Worm (Caenorhabditis elegans) whole organism, L4 larva: ENCODE measurements around the gene dhps-1.

Experiments
- R02D3.7 ChIP-seq: fragments of 150-350 bp; sonication (generic microtip); optimal IDR thresholded peaks from 3 replicates; lab custom pipeline; 2014; ENCODE audit warnings: missing biosample characterization, missing genetic modification characterization
- T26A8.4 ChIP-seq: fragments of 200-800 bp; sonication (Bioruptor generic); IDR thresholded peaks from 2 replicates; pipeline ENCODE4 v1.3.6; 2022; ENCODE audit warnings: missing genetic modification characterization, missing compliant biosample characterization
- Y48G9A.11 ChIP-seq: fragments of 200-800 bp; sonication (Bioruptor generic); IDR thresholded peaks from 2 replicates; pipeline ENCODE4 v1.3.6; 2022; ENCODE audit warnings: missing genetic modification reagents, missing genetic modification characterization, missing compliant biosample characterization
- ZK337.2 ChIP-seq: fragments of 200-800 bp; sonication (Bioruptor generic); IDR thresholded peaks from 2 replicates; pipeline ENCODE4 v1.3.6; 2022; ENCODE audit warnings: missing genetic modification reagents, missing genetic modification characterization, missing compliant biosample characterization
- aha-1 ChIP-seq: fragments of 150-350 bp; peaks from one replicate; lab custom pipeline; 2014; ENCODE audit warnings: missing biosample characterization, missing genetic modification characterization
- ama-1 ChIP-seq: fragments of 150-350 bp; optimal IDR thresholded peaks from 2 replicates; lab custom pipeline; 2014; ENCODE audit warnings: inconsistent platforms, mixed read lengths
- ceh-28 ChIP-seq: fragments of 150-350 bp; optimal IDR thresholded peaks from 2 replicates; lab custom pipeline; 2014; ENCODE audit warnings: missing biosample characterization, missing genetic modification reagents, missing genetic modification characterization
- ceh-32 ChIP-seq: sonication (generic microtip); optimal IDR thresholded peaks from 2 replicates; lab custom pipeline; 2016; ENCODE audit warnings: mild to moderate bottlenecking, missing genetic modification characterization, missing compliant biosample characterization; ENCODE audit not compliant: poor library complexity
- ceh-82 ChIP-seq: sonication (generic microtip); optimal IDR thresholded peaks from 2 replicates; lab custom pipeline; 2017; ENCODE audit warnings: missing biosample characterization, missing genetic modification characterization
- ces-1 ChIP-seq: fragments of 150-350 bp; sonication (generic microtip); optimal IDR thresholded peaks from 4 replicates; lab custom pipeline; 2014; ENCODE audit warnings: missing biosample characterization, missing genetic modification reagents, missing genetic modification characterization
- cey-2 ChIP-seq: sonication (generic microtip); optimal IDR thresholded peaks from 3 replicates; lab custom pipeline; 2017; ENCODE audit warnings: missing genetic modification characterization, mild to moderate bottlenecking, missing compliant biosample characterization, antibody characterized with exemption, borderline replicate concordance; ENCODE audit not compliant: insufficient read depth
- ctbp-1 ChIP-seq: fragments of 200-800 bp; sonication (Bioruptor generic); IDR thresholded peaks from 2 replicates; pipeline ENCODE4 v1.3.6; 2022; ENCODE audit warnings: missing genetic modification reagents, missing genetic modification characterization, missing compliant biosample characterization
- daf-16 ChIP-seq, 3 experiments: sonication (generic microtip); optimal IDR thresholded peaks; 2 replicates each; lab custom pipeline; 2016 to 2017; ENCODE audit warnings: missing genetic modification characterization in 3 of 3, missing genetic modification reagents in 3 of 3, mild to moderate bottlenecking in 2 of 3, missing compliant biosample characterization in 2 of 3, missing biosample characterization in 1 of 3, moderate library complexity in 1 of 3
- dmd-6 ChIP-seq: fragments of 200-800 bp; sonication (Bioruptor generic); IDR thresholded peaks from 2 replicates; pipeline ENCODE4 v1.3.6; 2022; ENCODE audit warnings: missing genetic modification reagents, missing genetic modification characterization, missing compliant biosample characterization
- dve-1 ChIP-seq: sonication (generic microtip); optimal IDR thresholded peaks from 2 replicates; lab custom pipeline; 2017; ENCODE audit warnings: antibody characterized with exemption, mild to moderate bottlenecking, missing genetic modification characterization, missing compliant biosample characterization; ENCODE audit not compliant: insufficient read depth
- fos-1 ChIP-seq: fragments of 150-350 bp; optimal IDR thresholded peaks from 2 replicates; lab custom pipeline; 2014; ENCODE audit warnings: missing biosample characterization, missing genetic modification characterization
- hmg-1.1 ChIP-seq: fragments of 200-800 bp; sonication (Bioruptor generic); IDR thresholded peaks from 2 replicates; pipeline ENCODE4 v1.3.6; 2022; ENCODE audit warnings: missing genetic modification reagents, missing genetic modification characterization, missing compliant biosample characterization
- lin-1 ChIP-seq: fragments of 200-800 bp; sonication (Bioruptor generic); IDR thresholded peaks from 2 replicates; pipeline ENCODE4 v1.3.6; 2022; ENCODE audit warnings: missing genetic modification reagents, missing genetic modification characterization, missing compliant biosample characterization
- lin-13 ChIP-seq: fragments of 150-350 bp; optimal IDR thresholded peaks from 2 replicates; lab custom pipeline; 2014; ENCODE audit warnings: missing biosample characterization, missing genetic modification reagents, missing genetic modification characterization
- lin-29 ChIP-seq: fragments of 200-800 bp; sonication (Bioruptor generic); IDR thresholded peaks from 2 replicates; pipeline ENCODE4 v1.3.6; 2022; ENCODE audit warnings: missing genetic modification reagents, missing genetic modification characterization, missing compliant biosample characterization
- lin-39 ChIP-seq: fragments of 150-350 bp; optimal IDR thresholded peaks from 2 replicates; lab custom pipeline; 2014; ENCODE audit warnings: missing biosample characterization, missing genetic modification reagents, missing genetic modification characterization
- mdl-1 ChIP-seq, 2 experiments: fragments of 150-350 bp in 1 of 2; sonication (generic microtip) in 1 of 2; optimal IDR thresholded peaks; 2 replicates each; lab custom pipeline; 2014 to 2017; ENCODE audit warnings: missing biosample characterization in 2 of 2, missing genetic modification characterization in 2 of 2
- mxl-2 ChIP-seq: fragments of 200-800 bp; sonication (Bioruptor generic); conservative IDR thresholded peaks from 2 replicates; pipeline ENCODE4 v1.3.6; 2022; ENCODE audit warnings: missing genetic modification reagents, missing genetic modification characterization, missing compliant biosample characterization
- mxl-3 ChIP-seq: fragments of 200-800 bp; sonication (Bioruptor generic); optimal IDR thresholded peaks from 2 replicates; lab custom pipeline; 2018; ENCODE audit warnings: mild to moderate bottlenecking, missing genetic modification characterization, missing compliant biosample characterization
- nhr-10 ChIP-seq: fragments of 150-350 bp; optimal IDR thresholded peaks from 2 replicates; lab custom pipeline; 2014; ENCODE audit warnings: missing biosample characterization, missing genetic modification characterization
- nhr-11 ChIP-seq: fragments of 150-350 bp; optimal IDR thresholded peaks from 2 replicates; lab custom pipeline; 2014; ENCODE audit warnings: missing biosample characterization, missing genetic modification characterization
- nhr-48 ChIP-seq: sonication (generic microtip); optimal IDR thresholded peaks from 2 replicates; lab custom pipeline; 2016; ENCODE audit warnings: mild to moderate bottlenecking, missing genetic modification characterization, missing compliant biosample characterization
- nhr-6 ChIP-seq: fragments of 150-350 bp; optimal IDR thresholded peaks from 2 replicates; lab custom pipeline; 2014; ENCODE audit warnings: missing biosample characterization, missing genetic modification characterization
- rbr-2 ChIP-seq: sonication (generic microtip); optimal IDR thresholded peaks from 2 replicates; lab custom pipeline; 2016; ENCODE audit warnings: missing genotype, missing genetic modification characterization, missing compliant biosample characterization
- set-16 ChIP-seq: fragments of 200-800 bp; sonication (Bioruptor generic); IDR thresholded peaks from 2 replicates; pipeline ENCODE4 v1.3.6; 2022; ENCODE audit warnings: missing genetic modification reagents, missing genetic modification characterization, missing compliant biosample characterization
- snpc-4 ChIP-seq: fragments of 150-350 bp; optimal IDR thresholded peaks from 2 replicates; lab custom pipeline; 2014; ENCODE audit warnings: missing biosample characterization, missing genetic modification characterization
- tra-1 ChIP-seq: fragments of 200-800 bp; sonication (Bioruptor generic); IDR thresholded peaks from 2 replicates; pipeline ENCODE4 v1.3.6; 2022; ENCODE audit warnings: missing genetic modification reagents, missing genetic modification characterization, missing compliant biosample characterization
- unc-130 ChIP-seq: sonication (generic microtip); optimal IDR thresholded peaks from 2 replicates; lab custom pipeline; 2016; ENCODE audit warnings: missing genetic modification reagents, missing genetic modification characterization, missing compliant biosample characterization
- unc-62 ChIP-seq, 3 experiments: fragments of 150-350 bp in 1 of 3; sonication (generic microtip); optimal IDR thresholded peaks in 2 of 3; peaks in 1 of 3; 1 replicate in 1 of 3; 2 replicates in 2 of 3; lab custom pipeline; 2014 to 2017; ENCODE audit warnings: missing biosample characterization in 3 of 3, missing genetic modification characterization in 3 of 3, missing genetic modification reagents in 3 of 3, missing genotype in 1 of 3
- zip-2 ChIP-seq: fragments of 150-350 bp; optimal IDR thresholded peaks from 2 replicates; lab custom pipeline; 2014; ENCODE audit warnings: missing biosample characterization, missing genetic modification characterization
- ztf-7 ChIP-seq: fragments of 150-350 bp; optimal IDR thresholded peaks from 2 replicates; lab custom pipeline; 2014; ENCODE audit warnings: missing biosample characterization, missing genetic modification characterization

dhps-1 gene

ce11 chrII:12027697-12028245, 35.0 kb downstream of the dhps-1 start, which contains the start of gene Y17G7B.8 (continued):
- TF ChIP-seq mdl-1 (tag; optimal IDR thresholded peaks at IDR 0.05; lab: Kevin White, UChicago) (peak in 1 of 2 experiments; percentile 55), nhr-11 (tag; lab: Kevin White, UChicago) (no peak), snpc-4 (tag; lab: Kevin White, UChicago) (no peak), ceh-32 (tag; lab: Kevin White, UChicago) (no peak), ces-1 (GFP tag; lab: Kevin White, UChicago) (no peak), ztf-7 (tag; lab: Kevin White, UChicago) (no peak), aha-1 (tag; lab: Kevin White, UChicago) (peak; percentile 69), lin-1 (no peak), mxl-3 (GFP tag; lab: Kevin White, UChicago) (no peak), lin-29 (GFP tag; lab: Robert Waterston, UW) (no peak), unc-130 (GFP tag; lab: Kevin White, UChicago) (no peak), ama-1 (lab: Kevin White, UChicago) (no peak), T26A8.4 (GFP tag; lab: Robert Waterston, UW) (no peak), tra-1 (GFP tag; lab: Robert Waterston, UW) (no peak), dmd-6 (GFP tag; lab: Robert Waterston, UW) (peak; percentile 75; the same call in 1 of the 2 replicates), nhr-6 (peak; percentile 92), rbr-2 (tag; lab: Kevin White, UChicago) (no peak), lin-13 (GFP tag; lab: Kevin White, UChicago) (no peak), lin-39 (tag; lab: Kevin White, UChicago) (no peak), R02D3.7 (tag; lab: Kevin White, UChicago) (no peak), Y48G9A.11 (GFP tag; lab: Robert Waterston, UW) (no peak), ceh-28 (tag; lab: Kevin White, UChicago) (no peak), hmg-1.1 (GFP tag; lab: Robert Waterston, UW) (no peak), set-16 (GFP tag; lab: Robert Waterston, UW) (no peak), nhr-48 (tag; lab: Kevin White, UChicago) (no peak)

ce11 chrII:12028707-12029106, 35.9 kb downstream of the dhps-1 start:
- peak in 1 of 2 experiments; percentile 94 for TF ChIP-seq unc-62 (GFP tag; optimal IDR thresholded peaks at IDR 0.05 in 1 of 2; lab: Kevin White, UChicago)
- TF ChIP-seq unc-62 (tag; optimal IDR thresholded peaks at IDR 0.05; lab: Kevin White, UChicago) = no peak
- TF ChIP-seq fos-1 (tag; lab: Kevin White, UChicago) = no peak
- TF ChIP-seq ceh-28 (tag; lab: Kevin White, UChicago) = peak; percentile 32

- no peak for TF ChIP-seq lin-39 (tag; lab: Kevin White, UChicago)
- TF ChIP-seq mxl-2 = no peak
- no peak for TF ChIP-seq mxl-3 (GFP tag; lab: Kevin White, UChicago)
- TF ChIP-seq ZK337.2 = no peak
- no peak for TF ChIP-seq R02D3.7 (tag; lab: Kevin White, UChicago)
- no peak for TF ChIP-seq zip-2 (tag; lab: Kevin White, UChicago)
- TF ChIP-seq dve-1 (tag; lab: Kevin White, UChicago) = no peak
- no peak for TF ChIP-seq cey-2
- no peak for TF ChIP-seq ceh-82 (tag; lab: Kevin White, UChicago)
- no peak for TF ChIP-seq nhr-10 (tag; lab: Kevin White, UChicago)
Measured at ce11 chrII:12036075-12036474, 43.3 kb downstream of the dhps-1 start.

ce11 chrII:12036516-12036915, 43.7 kb downstream of the dhps-1 start, which contains the start of gene cyn-16:
Gene cyn-16, minus strand, starts transcription at chrII:12036742.
- TF ChIP-seq daf-16 (GFP tag; optimal IDR thresholded peaks at IDR 0.05; lab: Kevin White, UChicago) = no peak
- TF ChIP-seq daf-16 (tag; optimal IDR thresholded peaks at IDR 0.05; lab: Kevin White, UChicago) = peak; percentile 1
- TF ChIP-seq ama-1 (lab: Kevin White, UChicago) = peak; percentile 81
- TF ChIP-seq ctbp-1 (GFP tag; lab: Robert Waterston, UW) = no peak
- peak; percentile 69 for TF ChIP-seq ceh-28 (tag; lab: Kevin White, UChicago)
